Worm (Caenorhabditis elegans) whole organism, L1 larva: Measurements from ENCODE around the gene C28A5.6.

Source experiments
- aly-2 ChIP-seq: fragments of 150-350 bp; optimal IDR thresholded peaks from 2 replicates; lab custom pipeline; 2014; ENCODE audit warnings: missing biosample characterization, missing genetic modification characterization
- lin-39 ChIP-seq: fragments of 150-350 bp; optimal IDR thresholded peaks from 2 replicates; lab custom pipeline; 2014; ENCODE audit warnings: missing biosample characterization, missing genetic modification reagents, missing genetic modification characterization
- lsy-2 ChIP-seq, 2 experiments: fragments of 150-350 bp; optimal IDR thresholded peaks; 2 replicates each; lab custom pipeline; 2014; ENCODE audit warnings: missing biosample characterization in 2 of 2, missing genetic modification characterization in 2 of 2
- nhr-12 ChIP-seq: sonication (generic microtip); optimal IDR thresholded peaks from 2 replicates; lab custom pipeline; 2017; ENCODE audit warnings: missing biosample characterization, missing genetic modification characterization
- nhr-77 ChIP-seq: fragments of 150-350 bp; optimal IDR thresholded peaks from 2 replicates; lab custom pipeline; 2014; ENCODE audit warnings: missing biosample characterization, missing genetic modification characterization
- pag-3 ChIP-seq: sonication (generic microtip); optimal IDR thresholded peaks from 2 replicates; lab custom pipeline; 2017; ENCODE audit warnings: missing genetic modification characterization, mild to moderate bottlenecking, missing compliant biosample characterization, antibody characterized with exemption, borderline replicate concordance; ENCODE audit not compliant: insufficient read depth
- unc-98 ChIP-seq: fragments of 200-800 bp; sonication (Bioruptor generic); IDR thresholded peaks from 2 replicates; pipeline ENCODE4 v1.3.6; 2022; ENCODE audit warnings: missing genetic modification characterization, missing compliant biosample characterization

DNA sequence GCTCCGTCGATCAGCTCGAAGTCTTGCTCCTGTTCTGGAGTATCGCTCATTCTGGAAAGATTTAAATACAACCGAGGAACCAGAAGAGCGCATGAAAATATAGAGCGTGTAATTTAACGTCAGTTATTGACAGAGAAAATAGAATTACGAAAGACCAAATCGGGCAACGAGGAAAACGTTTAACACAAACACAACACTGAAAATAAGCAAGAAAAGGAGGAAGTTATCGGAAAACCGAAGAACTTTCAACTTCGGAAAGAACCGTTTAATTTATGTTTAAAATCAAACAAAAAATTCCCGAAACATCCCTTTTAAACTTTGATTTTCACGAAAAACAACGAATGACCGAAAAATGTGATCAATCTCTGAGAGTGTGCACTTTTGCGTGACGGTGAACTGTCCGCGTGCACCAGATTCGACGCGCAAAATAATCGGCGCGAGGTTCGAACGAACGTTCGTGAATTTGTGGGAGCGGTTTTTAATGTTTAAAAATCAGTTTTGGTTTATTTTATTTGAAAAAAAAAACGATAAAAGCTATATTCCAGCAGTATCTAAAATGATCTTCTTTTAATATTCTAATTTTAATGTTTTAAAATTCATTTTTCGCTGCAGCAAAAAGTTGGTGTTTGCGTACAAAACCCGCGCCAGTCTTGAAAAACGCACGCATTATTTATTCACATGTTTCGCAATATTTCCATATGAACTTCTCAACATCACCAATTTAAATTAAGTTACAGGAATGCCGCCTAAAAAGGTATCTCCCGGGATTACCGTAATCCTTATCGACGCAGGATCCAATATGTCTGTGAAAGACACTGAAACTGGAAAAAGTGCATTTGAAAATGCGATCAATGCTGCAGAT lies 10.0 kb downstream of the C28A5.6 start, which contains the start of the genes R07E5.7 and cku-80:
- TF ChIP-seq unc-98 (GFP tag; lab: Robert Waterston, UW) (no peak), lsy-2 (tag; optimal IDR thresholded peaks at IDR 0.05; lab: Kevin White, UChicago) (peak; percentile 74 to 78), lin-39 (no peak), nhr-77 (peak; percentile 24), nhr-12 (tag; lab: Kevin White, UChicago) (no peak), pag-3 (tag; lab: Kevin White, UChicago) (no peak), aly-2 (tag; lab: Kevin White, UChicago) (no peak)
